Fruit fly (Drosophila melanogaster) whole organism, embryonic: ENCODE results near the gene CG13070.

ENCODE experiments used
- B-H2 ChIP-seq: fragments of 200-800 bp; sonication (Bioruptor generic); optimal IDR thresholded peaks from 2 replicates; lab custom pipeline; 2018; ENCODE audit warnings: missing biosample characterization, mild to moderate bottlenecking, missing genetic modification characterization
- CG10267 ChIP-seq: fragments of 200-800 bp; sonication (Bioruptor generic); optimal IDR thresholded peaks from 2 replicates; lab custom pipeline; 2018; ENCODE audit warnings: missing biosample characterization, mild to moderate bottlenecking, missing genetic modification characterization, moderate library complexity
- CG1603 ChIP-seq: fragments of 200-800 bp; sonication (Bioruptor generic); optimal IDR thresholded peaks from 2 replicates; lab custom pipeline; 2019; ENCODE audit warnings: missing biosample characterization, mild to moderate bottlenecking, missing genetic modification characterization, moderate library complexity
- CG31224 ChIP-seq: fragments of 200-800 bp; sonication (Bioruptor generic); IDR thresholded peaks from 2 replicates; pipeline ENCODE4 v1.3.6; 2022; ENCODE audit warnings: missing biosample characterization, missing genetic modification characterization
- CG9609 ChIP-seq: fragments of 200-800 bp; sonication (Bioruptor generic); optimal IDR thresholded peaks from 3 replicates; lab custom pipeline; 2016; ENCODE audit warnings: missing biosample characterization, missing genetic modification characterization
- Dfd ChIP-seq, 2 experiments: fragments of >200 bp; optimal IDR thresholded peaks; 2 replicates each; lab custom pipeline; 2017; ENCODE audit warnings: missing biosample characterization in 2 of 2, missing genetic modification characterization in 2 of 2
- Hey ChIP-seq: fragments of 200-800 bp; sonication (Bioruptor generic); optimal IDR thresholded peaks from 3 replicates; lab custom pipeline; 2018; ENCODE audit warnings: missing biosample characterization, mild to moderate bottlenecking, missing genetic modification characterization
- abd-A ChIP-seq: fragments of 200-800 bp; sonication (Bioruptor generic); optimal IDR thresholded peaks from 3 replicates; lab custom pipeline; 2019; ENCODE audit warnings: missing biosample characterization, mild to moderate bottlenecking, missing genetic modification characterization, moderate library complexity
- hkb ChIP-seq, 2 experiments: fragments of 200-800 bp in 1 of 2; fragments of >200 bp in 1 of 2; sonication (Bioruptor generic) in 1 of 2; IDR thresholded peaks in 1 of 2; optimal IDR thresholded peaks in 1 of 2; 2 replicates each; pipeline versions ENCODE4 v1.3.6 to Lab custom; 2017 to 2022; ENCODE audit warnings: missing biosample characterization in 1 of 2, missing genetic modification characterization in 1 of 2
- kah ChIP-seq: fragments of 200-800 bp; sonication (Bioruptor generic); optimal IDR thresholded peaks from 2 replicates; lab custom pipeline; 2018; ENCODE audit warnings: missing biosample characterization, mild to moderate bottlenecking, missing genetic modification characterization
- knrl ChIP-seq: fragments of 200-800 bp; sonication (Bioruptor generic); IDR thresholded peaks from 3 replicates; pipeline ENCODE4 v1.3.6; 2022; ENCODE audit warnings: missing biosample characterization, missing genetic modification characterization; ENCODE audit not compliant: partially characterized antibody
- psq ChIP-seq: fragments of 200-800 bp; sonication (Bioruptor generic); optimal IDR thresholded peaks from 2 replicates; lab custom pipeline; 2017; ENCODE audit warnings: missing biosample characterization, missing genetic modification characterization
- sug ChIP-seq: fragments of 200-800 bp; optimal IDR thresholded peaks from 2 replicates; lab custom pipeline; 2019; ENCODE audit warnings: missing biosample characterization, mild to moderate bottlenecking, missing genetic modification characterization, moderate library complexity

DNA sequence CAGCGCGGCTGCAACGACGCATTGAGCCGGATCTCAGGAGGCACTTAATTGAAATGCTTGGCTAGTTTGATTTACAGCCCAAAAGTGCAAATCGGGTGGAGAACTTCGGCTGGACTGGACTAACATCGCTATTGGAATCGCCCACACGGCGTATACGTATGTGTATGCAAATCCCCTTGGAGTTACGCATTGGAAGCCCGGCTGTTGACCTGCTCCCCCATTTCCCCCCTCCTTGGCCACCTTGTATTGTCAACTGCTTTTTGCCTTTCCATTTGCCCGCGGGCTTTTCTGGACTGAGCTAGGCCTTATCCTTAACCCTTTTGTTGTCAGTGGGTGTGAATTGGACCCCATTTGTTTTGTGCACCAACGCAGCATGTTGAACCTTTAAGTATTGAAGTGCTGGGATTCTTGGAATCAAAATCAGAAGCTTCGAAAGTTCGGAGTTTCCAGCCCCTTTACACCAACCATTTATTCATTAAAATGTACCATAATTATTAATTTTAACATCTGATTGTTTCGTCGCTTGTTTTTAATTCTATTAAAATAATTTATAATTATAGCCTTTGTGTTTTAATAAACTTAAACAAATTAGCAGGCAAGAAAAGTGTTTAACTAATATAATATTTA lies 12.4 kb downstream of the CG13070 start:
- TF ChIP-seq CG1603 (tag; lab: Kevin White, UChicago) (no peak), B-H2 (no peak), sug (tag; lab: Kevin White, UChicago) (no peak), Hey (tag; lab: Kevin White, UChicago) (no peak), CG31224 (no peak), CG9609 (GFP tag; lab: Kevin White, UChicago) (no peak), hkb (optimal IDR thresholded peaks at IDR 0.05; lab: Kevin White, UChicago) (no peak), hkb (GFP tag; IDR thresholded peaks at IDR 0.05; lab: Robert Waterston, UW) (no peak), knrl (GFP tag; lab: Robert Waterston, UW) (no peak), Dfd (GFP tag; optimal IDR thresholded peaks at IDR 0.05; lab: Kevin White, UChicago) (no peak), kah (GFP tag; lab: Kevin White, UChicago) (no peak), psq (no peak), CG10267 (tag; lab: Kevin White, UChicago) (no peak), abd-A (tag; lab: Kevin White, UChicago) (no peak)
